Worm (Caenorhabditis elegans) whole organism, mixed stage, embryonic: ENCODE results near the gene fbxb-64.

Experiments
- elt-3 ChIP-seq: fragments of 150-350 bp; optimal IDR thresholded peaks from 2 replicates; lab custom pipeline; 2014; ENCODE audit warnings: missing biosample characterization, missing genetic modification characterization
- nhr-28 ChIP-seq: fragments of 150-350 bp; optimal IDR thresholded peaks from 2 replicates; lab custom pipeline; 2014; ENCODE audit warnings: missing biosample characterization, missing genetic modification characterization

- no peak for TF ChIP-seq nhr-28
- TF ChIP-seq elt-3 = no peak
Observed at ce11 chrV:19303589-19304174, 9.4 kb upstream of the fbxb-64 start, which contains the start of the genes fbxb-63 and fbxb-61.
